Worm (Caenorhabditis elegans): ENCODE results near the gene F25B5.6.

The F25B5.6 gene

ce11 chrIII:5921067-5921678 lies 27.4 kb downstream of the F25B5.6 start (continued):
- TF ChIP-seq grh-1 (GFP tag; IDR thresholded peaks at IDR 0.05): peak; percentile 81
- TF ChIP-seq nhr-12 (tag; optimal IDR thresholded peaks at IDR 0.05): no peak
- no peak for TF ChIP-seq C34B4.2 (tag; optimal IDR thresholded peaks at IDR 0.05)
- no peak for TF ChIP-seq egl-13 (tag; optimal IDR thresholded peaks at IDR 0.05)
- TF ChIP-seq nhr-47 (tag; optimal IDR thresholded peaks at IDR 0.05): peak; percentile 44
- TF ChIP-seq snpc-4 (tag; optimal IDR thresholded peaks at IDR 0.05): no peak
- peak; percentile 69 for TF ChIP-seq nhr-20 (tag; optimal IDR thresholded peaks at IDR 0.05)
- no peak for TF ChIP-seq xbp-1 (tag; optimal IDR thresholded peaks at IDR 0.05)
- TF ChIP-seq C04F5.9 (tag; optimal IDR thresholded peaks at IDR 0.05): no peak
- TF ChIP-seq nhr-76 (tag; optimal IDR thresholded peaks at IDR 0.05): no peak
- TF ChIP-seq jun-1 (tag; optimal IDR thresholded peaks at IDR 0.05): no peak
- TF ChIP-seq nhr-28 (tag; optimal IDR thresholded peaks at IDR 0.05): no peak
- peak; percentile 30 for TF ChIP-seq tbx-2 (tag; optimal IDR thresholded peaks at IDR 0.05)
- no peak for TF ChIP-seq mep-1 (tag; optimal IDR thresholded peaks at IDR 0.05)
- peak; percentile 54 for TF ChIP-seq nhr-19 (GFP tag; conservative IDR thresholded peaks at IDR 0.05)
- peak; percentile 92 for TF ChIP-seq nhr-85 (tag)
- no peak for TF ChIP-seq fkh-10 (GFP tag; optimal IDR thresholded peaks at IDR 0.05)
- no peak for TF ChIP-seq nhr-77 (tag; optimal IDR thresholded peaks at IDR 0.05)
- no peak for TF ChIP-seq fkh-8 (tag; optimal IDR thresholded peaks at IDR 0.05)
- no peak for TF ChIP-seq ces-1 (GFP tag; optimal IDR thresholded peaks at IDR 0.05)
- no peak for TF ChIP-seq rnt-1 (tag; optimal IDR thresholded peaks at IDR 0.05)
- no peak for TF ChIP-seq ceh-8 (GFP tag; optimal IDR thresholded peaks at IDR 0.05)
- TF ChIP-seq pax-3 (tag; optimal IDR thresholded peaks at IDR 0.05): no peak
- TF ChIP-seq efl-1 (optimal IDR thresholded peaks at IDR 0.05): no peak
- peak in 1 of 2 experiments; percentile 92 for TF ChIP-seq efl-1 (GFP tag; optimal IDR thresholded peaks at IDR 0.05 in 1 of 2)
- no peak for TF ChIP-seq elt-2 (tag; optimal IDR thresholded peaks at IDR 0.05)
- TF ChIP-seq skn-1 (tag; optimal IDR thresholded peaks at IDR 0.05): no peak
- peak; percentile 65 for TF ChIP-seq snu-23 (GFP tag; optimal IDR thresholded peaks at IDR 0.05)
- TF ChIP-seq tlp-1 (tag; optimal IDR thresholded peaks at IDR 0.05): no peak
- TF ChIP-seq ama-1 (optimal IDR thresholded peaks at IDR 0.05): no peak
- no peak for TF ChIP-seq vab-15 (tag; optimal IDR thresholded peaks at IDR 0.05)
- no peak for TF ChIP-seq alr-1 (tag; optimal IDR thresholded peaks at IDR 0.05; ENCODE audit: borderline replicate concordance)
- TF ChIP-seq zip-4 (GFP tag; optimal IDR thresholded peaks at IDR 0.05): no peak
- no peak for TF ChIP-seq unc-62 (GFP tag; optimal IDR thresholded peaks at IDR 0.05)
- no peak for TF ChIP-seq ceh-90 (tag; optimal IDR thresholded peaks at IDR 0.05)
- no peak for TF ChIP-seq sptf-1 (tag; optimal IDR thresholded peaks at IDR 0.05)
- TF ChIP-seq zag-1 (tag; optimal IDR thresholded peaks at IDR 0.05): no peak

- TF ChIP-seq nhr-84 (tag; optimal IDR thresholded peaks at IDR 0.05): no peak
- TF ChIP-seq unc-86 (tag; optimal IDR thresholded peaks at IDR 0.05): no peak
- peak; percentile 71 for TF ChIP-seq grh-1 (GFP tag; IDR thresholded peaks at IDR 0.05)
- TF ChIP-seq unc-130 (tag; optimal IDR thresholded peaks at IDR 0.05): peak; percentile 67
- TF ChIP-seq lin-15B (tag; optimal IDR thresholded peaks at IDR 0.05): no peak
- peak; percentile 19 for TF ChIP-seq irx-1 (tag; optimal IDR thresholded peaks at IDR 0.05)
- TF ChIP-seq egl-27 (tag; optimal IDR thresholded peaks at IDR 0.05): no peak
- no peak for TF ChIP-seq ceh-63 (GFP tag; optimal IDR thresholded peaks at IDR 0.05)
- TF ChIP-seq xbp-1 (tag; optimal IDR thresholded peaks at IDR 0.05): peak; percentile 45
- no peak for TF ChIP-seq aly-2 (tag; optimal IDR thresholded peaks at IDR 0.05)
- TF ChIP-seq fkh-4 (tag; optimal IDR thresholded peaks at IDR 0.05; ENCODE audit: borderline replicate concordance): no peak
- TF ChIP-seq pax-3 (tag; optimal IDR thresholded peaks at IDR 0.05): no peak
- no peak for TF ChIP-seq nhr-11 (tag; optimal IDR thresholded peaks at IDR 0.05)
- no peak for TF ChIP-seq ceh-88 (GFP tag; IDR thresholded peaks at IDR 0.05)
- no peak for TF ChIP-seq ces-1 (GFP tag; optimal IDR thresholded peaks at IDR 0.05)
- TF ChIP-seq tbx-2 (tag; optimal IDR thresholded peaks at IDR 0.05): peak; percentile 74
- no peak for TF ChIP-seq ceh-90 (tag; optimal IDR thresholded peaks at IDR 0.05)
- TF ChIP-seq hlh-4 (tag; optimal IDR thresholded peaks at IDR 0.05): no peak
- no peak for TF ChIP-seq hpl-2 (GFP tag; optimal IDR thresholded peaks at IDR 0.05)
- peak; percentile 75 for TF ChIP-seq snu-23 (GFP tag; optimal IDR thresholded peaks at IDR 0.05)
- peak; percentile 39 for TF ChIP-seq ztf-4 (tag; optimal IDR thresholded peaks at IDR 0.05)
- TF ChIP-seq lsy-2 (tag; optimal IDR thresholded peaks at IDR 0.05): peak; percentile 37
- no peak for TF ChIP-seq rnt-1 (tag; optimal IDR thresholded peaks at IDR 0.05)
- no peak for TF ChIP-seq fkh-10 (GFP tag; optimal IDR thresholded peaks at IDR 0.05)
- TF ChIP-seq vab-15 (tag; optimal IDR thresholded peaks at IDR 0.05): peak; percentile 76
- no peak for TF ChIP-seq ceh-82 (tag; optimal IDR thresholded peaks at IDR 0.05)
- TF ChIP-seq nhr-19 (GFP tag; conservative IDR thresholded peaks at IDR 0.05): peak; percentile 78
These were observed 28.6 kb downstream of the F25B5.6 start, which contains the start of the genes tdo-2 and C28H8.2 for ce11 chrIII:5919799-5920387. tdo-2 (minus strand) TSS chrIII:5919955. C28H8.2 (plus strand) TSS chrIII:5920322.
